Fruit fly (Drosophila melanogaster): Measurements from ENCODE around the gene Zmynd8.

The Zmynd8 gene

DNA sequence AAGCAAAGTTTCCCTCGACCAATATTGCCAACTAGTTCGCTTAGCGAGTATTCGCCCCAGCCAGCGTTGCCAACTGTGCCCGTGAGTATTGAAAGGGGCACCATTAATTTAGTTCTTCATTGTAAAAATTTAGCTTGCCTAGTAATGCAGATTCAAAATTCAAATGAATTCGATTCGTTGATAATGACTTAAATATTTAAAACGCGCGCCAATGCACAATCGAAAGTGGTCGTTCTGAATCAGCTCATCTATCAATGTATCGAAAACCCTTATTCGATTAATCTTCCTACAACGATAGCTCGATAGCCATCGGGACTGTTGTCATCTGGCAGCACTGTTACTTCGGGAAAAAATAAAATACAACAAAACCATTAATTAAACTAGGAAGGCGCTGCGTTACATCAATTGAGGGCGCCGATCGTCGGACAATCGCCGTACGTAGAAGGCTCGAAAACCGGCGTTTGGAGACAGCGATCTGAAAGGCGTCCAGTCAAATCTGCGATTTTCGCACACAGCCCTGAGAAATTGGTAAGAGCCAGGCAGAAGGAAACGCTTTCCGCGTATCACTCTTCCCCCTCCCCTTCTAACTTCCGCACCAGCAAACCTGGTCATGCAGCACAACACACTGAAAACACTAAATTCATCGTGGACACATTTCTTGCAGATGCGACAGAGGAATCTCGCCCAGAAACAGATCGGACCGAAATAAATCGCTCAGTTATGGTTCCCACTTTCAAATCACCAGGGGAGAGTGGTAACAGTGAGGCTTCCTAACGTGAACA, at the start of gene Zmynd8:
TSS of gene Zmynd8 (plus strand) at position 313 of the 782 bp plus-strand sequence.
- TF ChIP-seq kay (GFP tag; ENCODE audit: borderline replicate concordance) (no peak), cic (GFP tag; optimal IDR thresholded peaks at IDR 0.05) (no peak), CG11617 (GFP tag; optimal IDR thresholded peaks at IDR 0.05) (no peak), ovo (GFP tag; optimal IDR thresholded peaks at IDR 0.05) (no peak), toe (GFP tag; optimal IDR thresholded peaks at IDR 0.05) (no peak), cnc (optimal IDR thresholded peaks at IDR 0.05) (no peak), Clk (GFP tag; optimal IDR thresholded peaks at IDR 0.05) (no peak), Crg-1 (GFP tag; optimal IDR thresholded peaks at IDR 0.05) (peak; percentile 16), bab1 (GFP tag; optimal IDR thresholded peaks at IDR 0.05) (peak; percentile 41), CG33017 (tag; optimal IDR thresholded peaks at IDR 0.05) (no peak), pad (GFP tag; optimal IDR thresholded peaks at IDR 0.05) (no peak), CG7101 (tag; optimal IDR thresholded peaks at IDR 0.05) (no peak), CG14711 (tag; optimal IDR thresholded peaks at IDR 0.05) (no peak), Mnt (GFP tag; optimal IDR thresholded peaks at IDR 0.05) (no peak), CG12768 (GFP tag; optimal IDR thresholded peaks at IDR 0.05) (peak; percentile 39), CG7045 (GFP tag; optimal IDR thresholded peaks at IDR 0.05) (no peak), CG1620 (GFP tag; optimal IDR thresholded peaks at IDR 0.05) (peak; percentile 22), Hr96 (GFP tag; optimal IDR thresholded peaks at IDR 0.05) (no peak), tj (GFP tag; optimal IDR thresholded peaks at IDR 0.05) (no peak), CG5204 (GFP tag; optimal IDR thresholded peaks at IDR 0.05) (no peak)

- no peak for TF ChIP-seq CG7101 (tag; optimal IDR thresholded peaks at IDR 0.05)
- no peak for TF ChIP-seq CG11617 (GFP tag; optimal IDR thresholded peaks at IDR 0.05)
- TF ChIP-seq CG14711 (tag; optimal IDR thresholded peaks at IDR 0.05), result no peak
- TF ChIP-seq CG33017 (tag; optimal IDR thresholded peaks at IDR 0.05), result no peak
- no peak for TF ChIP-seq CG1620 (GFP tag; optimal IDR thresholded peaks at IDR 0.05)
- no peak for TF ChIP-seq cic (GFP tag; optimal IDR thresholded peaks at IDR 0.05)
- TF ChIP-seq tj (GFP tag; optimal IDR thresholded peaks at IDR 0.05), result no peak
- TF ChIP-seq Clk (GFP tag; optimal IDR thresholded peaks at IDR 0.05), result no peak
- TF ChIP-seq ovo (GFP tag; optimal IDR thresholded peaks at IDR 0.05), result no peak
These were observed 47.5 kb upstream of the Zmynd8 start, which contains the start of gene kek6 for dm6 chr3R:31621814-31622213. TSS of gene kek6 (plus strand) at chr3R:31622136.

- TF ChIP-seq Mnt (GFP tag; optimal IDR thresholded peaks at IDR 0.05) (no peak), CG14711 (tag; optimal IDR thresholded peaks at IDR 0.05) (no peak), cic (GFP tag; optimal IDR thresholded peaks at IDR 0.05) (no peak), CG1620 (GFP tag; optimal IDR thresholded peaks at IDR 0.05) (no peak), tj (GFP tag; optimal IDR thresholded peaks at IDR 0.05) (no peak), pad (GFP tag; optimal IDR thresholded peaks at IDR 0.05) (no peak), Crg-1 (GFP tag; optimal IDR thresholded peaks at IDR 0.05) (no peak), CG33017 (tag; optimal IDR thresholded peaks at IDR 0.05) (no peak), kay (GFP tag; ENCODE audit: borderline replicate concordance) (no peak), cnc (optimal IDR thresholded peaks at IDR 0.05) (no peak), ovo (GFP tag; optimal IDR thresholded peaks at IDR 0.05) (no peak)
These were observed 46.6 kb upstream of the Zmynd8 start for dm6 chr3R:31622648-31623047.

DNA sequence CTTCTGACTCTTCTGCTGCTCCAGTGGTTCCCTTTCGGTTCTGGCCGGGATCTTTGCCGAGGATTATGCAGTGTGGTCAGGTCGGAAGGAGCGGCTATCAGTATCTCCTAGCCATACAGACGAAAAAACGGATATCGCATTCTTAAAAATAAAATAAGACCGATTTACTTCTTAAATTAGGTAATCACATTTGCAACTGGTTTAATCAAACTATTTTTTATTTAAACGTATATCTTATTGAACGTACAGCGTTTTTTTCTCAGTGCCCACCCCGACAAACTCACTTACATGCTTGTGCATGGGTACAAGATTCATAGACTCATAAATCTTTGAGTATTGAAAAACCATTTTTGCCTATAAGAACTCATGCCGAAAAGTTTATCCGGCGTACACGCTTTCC, 43.0 kb upstream of the Zmynd8 start:
- no peak for TF ChIP-seq CG14711 (tag; optimal IDR thresholded peaks at IDR 0.05)
- TF ChIP-seq pad (GFP tag; optimal IDR thresholded peaks at IDR 0.05), result no peak
- TF ChIP-seq CG1620 (GFP tag; optimal IDR thresholded peaks at IDR 0.05), result no peak
- TF ChIP-seq Mnt (GFP tag; optimal IDR thresholded peaks at IDR 0.05), result no peak
- no peak for TF ChIP-seq CG33017 (tag; optimal IDR thresholded peaks at IDR 0.05)
- no peak for TF ChIP-seq Clk (GFP tag; optimal IDR thresholded peaks at IDR 0.05)
- no peak for TF ChIP-seq Crg-1 (GFP tag; optimal IDR thresholded peaks at IDR 0.05)
- no peak for TF ChIP-seq toe (GFP tag; optimal IDR thresholded peaks at IDR 0.05)
- no peak for TF ChIP-seq CG12768 (GFP tag; optimal IDR thresholded peaks at IDR 0.05)
- no peak for TF ChIP-seq CG11617 (GFP tag; optimal IDR thresholded peaks at IDR 0.05)
- no peak for TF ChIP-seq cic (GFP tag; optimal IDR thresholded peaks at IDR 0.05)
- TF ChIP-seq kay (GFP tag; ENCODE audit: borderline replicate concordance), result no peak
- TF ChIP-seq bab1 (GFP tag; optimal IDR thresholded peaks at IDR 0.05), result no peak
- TF ChIP-seq cnc (optimal IDR thresholded peaks at IDR 0.05), result no peak
- no peak for TF ChIP-seq Hr96 (GFP tag; optimal IDR thresholded peaks at IDR 0.05)
- TF ChIP-seq CG7101 (tag; optimal IDR thresholded peaks at IDR 0.05), result no peak
- no peak for TF ChIP-seq CG7045 (GFP tag; optimal IDR thresholded peaks at IDR 0.05)
- no peak for TF ChIP-seq tj (GFP tag; optimal IDR thresholded peaks at IDR 0.05)

- no peak for TF ChIP-seq cnc (optimal IDR thresholded peaks at IDR 0.05)
- TF ChIP-seq toe (GFP tag; optimal IDR thresholded peaks at IDR 0.05), result no peak
- TF ChIP-seq CG7045 (GFP tag; optimal IDR thresholded peaks at IDR 0.05), result no peak
- TF ChIP-seq ovo (GFP tag; optimal IDR thresholded peaks at IDR 0.05), result no peak
- no peak for TF ChIP-seq Hr96 (GFP tag; optimal IDR thresholded peaks at IDR 0.05)
- TF ChIP-seq tj (GFP tag; optimal IDR thresholded peaks at IDR 0.05), result no peak
- no peak for TF ChIP-seq cic (GFP tag; optimal IDR thresholded peaks at IDR 0.05)
- no peak for TF ChIP-seq CG33017 (tag; optimal IDR thresholded peaks at IDR 0.05)
- no peak for TF ChIP-seq CG1620 (GFP tag; optimal IDR thresholded peaks at IDR 0.05)
- no peak for TF ChIP-seq Clk (GFP tag; optimal IDR thresholded peaks at IDR 0.05)
- no peak for TF ChIP-seq CG12768 (GFP tag; optimal IDR thresholded peaks at IDR 0.05)
- TF ChIP-seq CG5204 (GFP tag; optimal IDR thresholded peaks at IDR 0.05), result no peak
- TF ChIP-seq CG11617 (GFP tag; optimal IDR thresholded peaks at IDR 0.05), result no peak
- TF ChIP-seq bab1 (GFP tag; optimal IDR thresholded peaks at IDR 0.05), result no peak
- no peak for TF ChIP-seq kay (GFP tag; ENCODE audit: borderline replicate concordance)
These were observed 42.1 kb upstream of the Zmynd8 start for dm6 chr3R:31627186-31627585.

DNA sequence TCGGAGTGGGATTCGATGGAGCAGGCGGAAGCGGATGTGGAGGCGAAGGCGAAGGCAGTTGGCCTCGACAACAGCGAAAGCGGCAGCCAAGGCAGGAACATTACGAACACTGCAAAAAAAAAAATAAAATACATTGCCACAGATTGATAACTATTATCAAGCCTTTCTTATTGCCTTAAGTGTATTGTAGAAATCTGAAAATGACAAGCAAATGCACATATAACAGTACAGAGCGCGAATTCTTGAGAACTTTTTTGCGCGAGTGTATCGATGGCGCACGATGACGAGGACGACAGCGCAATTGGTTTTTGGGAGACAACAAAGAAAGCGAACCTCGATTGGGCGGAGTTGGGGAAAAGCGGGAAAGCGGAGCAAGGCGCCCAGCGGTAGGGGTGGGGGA, 38.9 kb upstream of the Zmynd8 start:
- no peak for TF ChIP-seq pad (GFP tag; optimal IDR thresholded peaks at IDR 0.05)
- TF ChIP-seq Mnt (GFP tag; optimal IDR thresholded peaks at IDR 0.05), result no peak
- TF ChIP-seq kay (GFP tag; ENCODE audit: borderline replicate concordance), result no peak
- no peak for TF ChIP-seq Clk (GFP tag; optimal IDR thresholded peaks at IDR 0.05)
- TF ChIP-seq Hr96 (GFP tag; optimal IDR thresholded peaks at IDR 0.05), result no peak
- TF ChIP-seq cnc (optimal IDR thresholded peaks at IDR 0.05), result no peak
- no peak for TF ChIP-seq Crg-1 (GFP tag; optimal IDR thresholded peaks at IDR 0.05)
- no peak for TF ChIP-seq CG7101 (tag; optimal IDR thresholded peaks at IDR 0.05)
- TF ChIP-seq bab1 (GFP tag; optimal IDR thresholded peaks at IDR 0.05), result no peak
- TF ChIP-seq cic (GFP tag; optimal IDR thresholded peaks at IDR 0.05), result no peak
